Fruit fly (Drosophila melanogaster): ENCODE results near the gene CG9988.

The CG9988 gene

DNA sequence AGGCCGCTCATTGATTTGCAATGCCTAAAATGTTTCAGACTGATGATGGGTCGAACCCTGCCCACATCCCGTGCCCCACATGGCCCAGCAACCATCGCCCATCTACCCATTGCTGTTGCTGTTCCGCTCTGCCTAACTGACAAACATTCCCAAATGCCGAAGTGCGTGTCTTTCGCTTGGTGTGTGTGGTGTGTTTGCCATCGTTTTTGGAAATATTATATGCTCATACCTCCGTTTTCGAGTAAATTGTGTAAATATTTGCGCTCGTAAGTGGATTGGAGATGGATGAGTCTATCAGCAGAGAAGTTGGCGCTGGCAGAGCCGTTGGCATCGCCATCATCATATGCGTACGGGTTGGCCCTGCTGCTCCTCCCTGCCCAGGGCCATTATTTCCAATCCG is 38.7 kb upstream of the CG9988 start (continued):
- TF ChIP-seq CG15073 (GFP tag; optimal IDR thresholded peaks at IDR 0.05) (no peak), CG2875 (GFP tag; optimal IDR thresholded peaks at IDR 0.05) (no peak), sens-2 (GFP tag; IDR thresholded peaks at IDR 0.05) (no peak), CG5245 (GFP tag; optimal IDR thresholded peaks at IDR 0.05) (no peak), CG14014 (GFP tag; IDR thresholded peaks at IDR 0.05) (no peak), amos (GFP tag; IDR thresholded peaks at IDR 0.05; ENCODE audit: partially characterized antibody) (no peak), CG11723 (GFP tag; optimal IDR thresholded peaks at IDR 0.05) (no peak), Oli (tag; optimal IDR thresholded peaks at IDR 0.05) (no peak), CG13894 (tag; optimal IDR thresholded peaks at IDR 0.05) (no peak), Hr78 (GFP tag; optimal IDR thresholded peaks at IDR 0.05) (no peak), Atf3 (GFP tag; optimal IDR thresholded peaks at IDR 0.05) (no peak), Drgx (GFP tag; IDR thresholded peaks at IDR 0.05) (no peak), maf-S (GFP tag; optimal IDR thresholded peaks at IDR 0.05) (no peak), Ssrp (tag; optimal IDR thresholded peaks at IDR 0.05) (no peak), ems (GFP tag; optimal IDR thresholded peaks at IDR 0.05) (no peak), CG7271 (tag; optimal IDR thresholded peaks at IDR 0.05) (no peak), BEAF-32 (GFP tag; optimal IDR thresholded peaks at IDR 0.05) (no peak), CG11456 (GFP tag; IDR thresholded peaks at IDR 0.05) (no peak), NC2α (GFP tag; optimal IDR thresholded peaks at IDR 0.05) (no peak), Neu2 (GFP tag; optimal IDR thresholded peaks at IDR 0.05; ENCODE audit: borderline replicate concordance) (no peak), CG6791 (GFP tag; IDR thresholded peaks at IDR 0.05; ENCODE audit: partially characterized antibody) (no peak), CG12071 (GFP tag; optimal IDR thresholded peaks at IDR 0.05) (peak; percentile 13), CG17328 (GFP tag; IDR thresholded peaks at IDR 0.05) (0 out of 2 replicates have a peak, but pooled peaks have one; percentile 4), zen2 (GFP tag; IDR thresholded peaks at IDR 0.05; ENCODE audit: partially characterized antibody) (no peak), CG2116 (GFP tag; optimal IDR thresholded peaks at IDR 0.05) (no peak), kni (GFP tag; optimal IDR thresholded peaks at IDR 0.05) (peak; percentile 54), pb (GFP tag; optimal IDR thresholded peaks at IDR 0.05) (no peak), CG1647 (GFP tag; optimal IDR thresholded peaks at IDR 0.05) (no peak), CG8924 (tag; optimal IDR thresholded peaks at IDR 0.05) (no peak), org-1 (GFP tag; optimal IDR thresholded peaks at IDR 0.05) (no peak), Meics (GFP tag; optimal IDR thresholded peaks at IDR 0.05) (no peak), D (optimal IDR thresholded peaks at IDR 0.05) (no peak), D (GFP tag; optimal IDR thresholded peaks at IDR 0.05) (no peak), Optix (GFP tag; IDR thresholded peaks at IDR 0.05) (no peak)

DNA sequence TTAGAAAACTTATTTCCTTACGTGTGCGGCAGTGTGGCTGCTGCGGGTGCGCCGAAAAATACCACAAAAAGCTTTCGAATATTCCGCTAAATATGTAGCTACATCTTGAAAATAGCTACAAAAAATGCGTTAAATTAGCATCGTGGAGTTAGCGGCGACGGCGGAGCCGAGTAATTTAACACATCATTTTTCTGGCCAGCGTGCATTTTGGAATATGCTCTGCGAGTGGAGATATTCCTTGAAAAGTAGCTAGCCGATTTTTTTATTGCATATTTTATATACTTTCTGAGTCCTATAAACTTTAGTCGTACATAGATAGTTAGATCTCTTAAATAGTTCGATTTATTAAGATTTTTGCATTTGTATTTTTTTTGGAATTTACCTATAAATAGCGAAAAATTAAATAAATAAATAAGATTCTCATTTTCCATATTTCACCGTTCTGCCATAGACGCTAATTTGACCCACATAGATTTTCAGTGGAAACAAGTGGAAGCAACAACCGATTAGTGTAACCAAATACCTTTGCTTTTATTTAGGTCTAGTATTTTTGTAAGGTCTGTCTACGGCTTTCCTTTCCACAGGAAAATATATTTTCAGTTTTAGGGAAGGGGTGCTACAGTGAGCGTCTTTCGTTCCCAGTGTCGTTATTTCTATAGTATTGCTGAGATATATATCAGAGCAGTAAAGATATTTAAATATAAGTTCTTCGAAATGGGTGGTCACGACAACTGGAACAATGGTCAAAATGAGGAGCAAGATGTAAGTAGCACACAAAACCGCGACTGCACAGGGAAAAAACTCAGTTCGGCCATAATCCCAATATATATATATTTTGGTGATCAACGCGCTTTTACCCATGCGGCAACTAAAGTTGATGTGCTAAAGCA is 36.7 kb upstream of the CG9988 start, which contains the start of the genes Noa36 and Hrb98DE:
Gene Noa36, minus strand, starts transcription at position 51 of the 890 bp plus-strand sequence.
Gene Hrb98DE, plus strand, starts transcription at position 597 of the 890 bp plus-strand sequence.
- TF ChIP-seq CG12299 (tag; optimal IDR thresholded peaks at IDR 0.05) (no peak), CG15514 (GFP tag; optimal IDR thresholded peaks at IDR 0.05) (peak; percentile 32), CG6272 (GFP tag; IDR thresholded peaks at IDR 0.05) (0 out of 2 replicates have a peak, but pooled peaks have one; percentile 8), wor (GFP tag; IDR thresholded peaks at IDR 0.05) (no peak), CG1647 (GFP tag; optimal IDR thresholded peaks at IDR 0.05) (no peak), gce (GFP tag; IDR thresholded peaks at IDR 0.05) (no peak), vfl (GFP tag; optimal IDR thresholded peaks at IDR 0.05) (no peak), ssp (GFP tag; IDR thresholded peaks at IDR 0.05) (peak; percentile 84), Dref (GFP tag; IDR thresholded peaks at IDR 0.05) (peak; percentile 45), CG7745 (tag; optimal IDR thresholded peaks at IDR 0.05) (no peak), lov (optimal IDR thresholded peaks at IDR 0.05) (no peak), lov (GFP tag; IDR thresholded peaks at IDR 0.05) (no peak), CG17385 (GFP tag; optimal IDR thresholded peaks at IDR 0.05) (no peak), Hmr (GFP tag; optimal IDR thresholded peaks at IDR 0.05) (peak; percentile 23), Hsf (GFP tag; optimal IDR thresholded peaks at IDR 0.05) (peak; percentile 59), Oaz (GFP tag; IDR thresholded peaks at IDR 0.05) (no peak), CG7372 (GFP tag; IDR thresholded peaks at IDR 0.05) (peak; percentile 28; the same call in 1 of the 2 replicates), CG7987 (GFP tag; optimal IDR thresholded peaks at IDR 0.05) (no peak)

Measured in whole organism, embryonic.